Worm (Caenorhabditis elegans) whole organism, L2 larva: ENCODE measurements around the gene Y41D4A.6.

Source experiments
- aly-2 ChIP-seq: fragments of 150-350 bp; optimal IDR thresholded peaks from 2 replicates; lab custom pipeline; 2014; ENCODE audit warnings: missing biosample characterization, missing genetic modification characterization
- ama-1 ChIP-seq: fragments of 150-350 bp; optimal IDR thresholded peaks from 2 replicates; lab custom pipeline; 2018; ENCODE audit warnings: inconsistent platforms

ce11 chrIV:1751243-1751642 is 5.9 kb upstream of the Y41D4A.6 start:
- TF ChIP-seq ama-1 (lab: Kevin White, UChicago): no peak
- no peak for TF ChIP-seq aly-2 (tag; lab: Kevin White, UChicago)
